Worm (Caenorhabditis elegans): ENCODE results near the gene F13A7.14.

ce11 chrV:16407663-16408062 lies 6.0 kb downstream of the F13A7.14 start, which contains the start of gene F26D2.3:
- no peak for TF ChIP-seq ref-1 (GFP tag; conservative IDR thresholded peaks at IDR 0.05)
- no peak for TF ChIP-seq tab-1 (GFP tag; IDR thresholded peaks at IDR 0.05)
- TF ChIP-seq med-1 (GFP tag; optimal IDR thresholded peaks at IDR 0.05; ENCODE audit: insufficient read depth): no peak
- TF ChIP-seq cog-1 (tag; optimal IDR thresholded peaks at IDR 0.05): no peak
- no peak for TF ChIP-seq klf-2 (GFP tag; conservative IDR thresholded peaks at IDR 0.05)

Data from whole organism, midembryonic.